Worm (Caenorhabditis elegans) whole organism, young adult: ENCODE measurements around the gene grwd-1.
A peak's percentile ranks its signal among the peaks of the same experiment; 100 is the strongest.

Experiments used
- F22D6.2 ChIP-seq: sonication (generic microtip); optimal IDR thresholded peaks from 2 replicates; lab custom pipeline; 2016; ENCODE audit warnings: mild to moderate bottlenecking, missing genetic modification characterization, missing compliant biosample characterization
- F39B2.1 ChIP-seq: fragments of 200-800 bp; sonication (Bioruptor generic); IDR thresholded peaks from 2 replicates; pipeline ENCODE4 v1.3.6; 2022; ENCODE audit warnings: missing genetic modification reagents, missing genetic modification characterization, missing compliant biosample characterization
- F49E8.2 ChIP-seq: sonication (generic microtip); optimal IDR thresholded peaks from 3 replicates; lab custom pipeline; 2017; ENCODE audit warnings: missing genetic modification characterization, mild to moderate bottlenecking, missing compliant biosample characterization, antibody characterized with exemption, moderate library complexity; ENCODE audit not compliant: insufficient read depth
- F52B5.7 ChIP-seq: sonication (generic microtip); optimal IDR thresholded peaks from 2 replicates; lab custom pipeline; 2016; ENCODE audit warnings: mild to moderate bottlenecking, missing genetic modification characterization, missing compliant biosample characterization
- T26A5.8 ChIP-seq: sonication (generic microtip); optimal IDR thresholded peaks from 2 replicates; lab custom pipeline; 2016; ENCODE audit warnings: missing genetic modification characterization, missing compliant biosample characterization
- Y53F4B.3 ChIP-seq: fragments of 200-800 bp; sonication (Bioruptor generic); IDR thresholded peaks from 2 replicates; pipeline ENCODE4 v1.3.6; 2022; ENCODE audit warnings: missing genetic modification reagents, missing genetic modification characterization, missing compliant biosample characterization
- Y53G8AR.9 ChIP-seq: fragments of 200-800 bp; sonication (Bioruptor generic); conservative IDR thresholded peaks from 2 replicates; pipeline ENCODE4 v1.3.6; 2022; ENCODE audit warnings: missing genetic modification reagents, missing genetic modification characterization, missing compliant biosample characterization
- Y56A3A.18 ChIP-seq: fragments of 200-800 bp; sonication (Bioruptor generic); IDR thresholded peaks from 2 replicates; pipeline ENCODE4 v1.3.6; 2022; ENCODE audit warnings: missing genetic modification reagents, missing genetic modification characterization, missing compliant biosample characterization
- Y79H2A.3 ChIP-seq: fragments of 200-800 bp; sonication (Bioruptor generic); conservative IDR thresholded peaks from 2 replicates; pipeline ENCODE4 v1.3.6; 2022; ENCODE audit warnings: missing genetic modification reagents, missing genetic modification characterization, missing compliant biosample characterization
- aptf-3 ChIP-seq: fragments of 200-800 bp; sonication (Bioruptor generic); IDR thresholded peaks from 2 replicates; pipeline ENCODE4 v1.3.6; 2022; ENCODE audit warnings: missing genetic modification characterization, missing compliant biosample characterization
- atf-7 ChIP-seq: sonication (generic microtip); optimal IDR thresholded peaks from 2 replicates; lab custom pipeline; 2017; ENCODE audit warnings: mild to moderate bottlenecking, missing genetic modification characterization, missing compliant biosample characterization
- athp-1 ChIP-seq: sonication (generic microtip); optimal IDR thresholded peaks from 2 replicates; lab custom pipeline; 2017; ENCODE audit warnings: mild to moderate bottlenecking, missing genetic modification characterization, missing compliant biosample characterization
- ceh-27 ChIP-seq: fragments of 200-800 bp; sonication (Bioruptor generic); optimal IDR thresholded peaks from 2 replicates; lab custom pipeline; 2018; ENCODE audit warnings: mild to moderate bottlenecking, missing genetic modification characterization, moderate library complexity, missing compliant biosample characterization
- dpff-1 ChIP-seq: sonication (generic microtip); optimal IDR thresholded peaks from 2 replicates; lab custom pipeline; 2017; ENCODE audit warnings: mild to moderate bottlenecking, missing genetic modification characterization, missing compliant biosample characterization
- dpl-1 ChIP-seq: fragments of 150-350 bp; optimal IDR thresholded peaks from 2 replicates; lab custom pipeline; 2014; ENCODE audit warnings: missing biosample characterization, missing genetic modification reagents, missing genetic modification characterization
- egrh-3 ChIP-seq: fragments of 200-800 bp; sonication (Bioruptor generic); IDR thresholded peaks from 2 replicates; pipeline ENCODE4 v1.3.6; 2022; ENCODE audit warnings: missing genetic modification reagents, missing genetic modification characterization, missing compliant biosample characterization
- ekl-4 ChIP-seq: fragments of 200-800 bp; sonication (Bioruptor generic); IDR thresholded peaks from 2 replicates; pipeline ENCODE4 v1.3.6; 2022; ENCODE audit warnings: missing genetic modification reagents, missing genetic modification characterization, missing compliant biosample characterization
- ets-4 ChIP-seq: fragments of 200-800 bp; sonication (Bioruptor generic); optimal IDR thresholded peaks from 2 replicates; lab custom pipeline; 2018; ENCODE audit warnings: mild to moderate bottlenecking, missing genetic modification characterization, missing compliant biosample characterization
- gei-17 ChIP-seq: fragments of 200-800 bp; sonication (Bioruptor generic); optimal IDR thresholded peaks from 2 replicates; lab custom pipeline; 2018; ENCODE audit warnings: mild to moderate bottlenecking, missing genetic modification characterization, missing compliant biosample characterization
- lin-26 ChIP-seq: fragments of 200-800 bp; sonication (Bioruptor generic); IDR thresholded peaks from 2 replicates; pipeline ENCODE4 v1.3.6; 2022; ENCODE audit warnings: missing genetic modification reagents, missing genetic modification characterization, missing compliant biosample characterization
- lsl-1 ChIP-seq: fragments of 200-800 bp; sonication (Bioruptor generic); optimal IDR thresholded peaks from 2 replicates; lab custom pipeline; 2018; ENCODE audit warnings: mild to moderate bottlenecking, missing genetic modification characterization, moderate library complexity, missing compliant biosample characterization
- madf-10 ChIP-seq: sonication (generic microtip); optimal IDR thresholded peaks from 2 replicates; lab custom pipeline; 2016; ENCODE audit warnings: mild to moderate bottlenecking, missing genetic modification characterization, missing compliant biosample characterization
- madf-3 ChIP-seq: fragments of 200-800 bp; sonication (Bioruptor generic); IDR thresholded peaks from 2 replicates; pipeline ENCODE4 v1.3.6; 2022; ENCODE audit warnings: missing genetic modification reagents, missing genetic modification characterization, missing compliant biosample characterization
- mel-28 ChIP-seq: sonication (generic microtip); optimal IDR thresholded peaks from 2 replicates; lab custom pipeline; 2016; ENCODE audit warnings: borderline replicate concordance, mild to moderate bottlenecking, missing genetic modification characterization, missing compliant biosample characterization
- mes-4 ChIP-seq: sonication (generic microtip); optimal IDR thresholded peaks from 2 replicates; lab custom pipeline; 2016; ENCODE audit warnings: missing genotype, missing genetic modification characterization, missing compliant biosample characterization
- nhr-120 ChIP-seq: fragments of 200-800 bp; sonication (Bioruptor generic); IDR thresholded peaks from 2 replicates; pipeline ENCODE4 v1.3.6; 2022; ENCODE audit warnings: missing genetic modification characterization, missing compliant biosample characterization
- rec-8 ChIP-seq, 2 experiments: sonication (generic microtip); optimal IDR thresholded peaks; 2 replicates each; lab custom pipeline; 2016; ENCODE audit warnings: mild to moderate bottlenecking in 2 of 2, missing genetic modification characterization in 2 of 2, missing genetic modification reagents in 2 of 2, missing genotype in 2 of 2, missing biosample characterization in 1 of 2, missing compliant biosample characterization in 1 of 2, moderate library complexity in 1 of 2
- repo-1 ChIP-seq: sonication (generic microtip); optimal IDR thresholded peaks from 2 replicates; lab custom pipeline; 2017; ENCODE audit warnings: mild to moderate bottlenecking, missing genetic modification characterization, missing compliant biosample characterization
- snpc-1.3 ChIP-seq: sonication (generic microtip); optimal IDR thresholded peaks from 2 replicates; lab custom pipeline; 2017; ENCODE audit warnings: missing genetic modification characterization, mild to moderate bottlenecking, missing compliant biosample characterization, antibody characterized with exemption, moderate library complexity, missing genotype, missing genetic modification reagents; ENCODE audit not compliant: insufficient read depth
- snpc-4 ChIP-seq, 5 experiments: fragments of 150-350 bp in 1 of 5; sonication (generic microtip) in 4 of 5; optimal IDR thresholded peaks; 2 replicates each; lab custom pipeline; 2014 to 2018; ENCODE audit warnings: missing genetic modification characterization in 5 of 5, missing biosample characterization in 3 of 5, antibody characterized with exemption in 2 of 5, mild to moderate bottlenecking in 2 of 5, missing compliant biosample characterization in 2 of 5, missing genotype in 2 of 5, moderate library complexity in 2 of 5, missing genetic modification reagents in 1 of 5
- somi-1 ChIP-seq: fragments of 200-800 bp; sonication (Bioruptor generic); optimal IDR thresholded peaks from 2 replicates; lab custom pipeline; 2018; ENCODE audit warnings: mild to moderate bottlenecking, missing genetic modification characterization, missing compliant biosample characterization
- unc-130 ChIP-seq: sonication (generic microtip); optimal IDR thresholded peaks from 2 replicates; lab custom pipeline; 2016; ENCODE audit warnings: missing genetic modification reagents, missing genetic modification characterization, missing compliant biosample characterization
- unc-62 ChIP-seq: fragments of 150-350 bp; optimal IDR thresholded peaks from 2 replicates; lab custom pipeline; 2014; ENCODE audit warnings: missing biosample characterization, missing genetic modification reagents, missing genetic modification characterization
- ztf-18 ChIP-seq: sonication (generic microtip); optimal IDR thresholded peaks from 2 replicates; lab custom pipeline; 2016; ENCODE audit warnings: missing genotype, mild to moderate bottlenecking, missing genetic modification characterization, missing compliant biosample characterization
- ztf-3 ChIP-seq: fragments of 200-800 bp; sonication (Bioruptor generic); optimal IDR thresholded peaks from 2 replicates; lab custom pipeline; 2018; ENCODE audit warnings: mild to moderate bottlenecking, missing genetic modification characterization, missing compliant biosample characterization

Gene grwd-1

DNA sequence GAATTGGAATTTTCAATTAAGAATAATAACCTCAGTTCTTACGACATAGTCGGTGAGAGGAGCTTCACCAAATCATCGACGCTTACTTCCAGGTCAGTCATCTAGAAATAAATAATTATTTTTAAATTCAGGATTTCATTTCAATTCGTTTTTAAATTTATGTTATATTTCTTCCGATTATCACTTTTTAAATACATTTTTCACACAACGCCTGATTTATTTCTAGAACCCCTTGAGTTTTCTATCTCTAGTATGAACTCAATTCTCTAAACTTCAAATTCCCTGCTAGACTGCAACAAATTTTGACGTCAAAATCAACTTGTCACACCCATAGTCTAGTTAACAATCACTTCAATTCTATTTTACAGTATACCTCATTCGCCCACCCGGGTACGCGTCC, 3.8 kb upstream of the grwd-1 start, which contains the start of gene Y54H5A.2:
Gene Y54H5A.2 (minus strand): TSS at position 101 of the 400 bp plus-strand sequence.
- no peak for TF ChIP-seq mes-4 (tag; lab: Kevin White, UChicago)

DNA sequence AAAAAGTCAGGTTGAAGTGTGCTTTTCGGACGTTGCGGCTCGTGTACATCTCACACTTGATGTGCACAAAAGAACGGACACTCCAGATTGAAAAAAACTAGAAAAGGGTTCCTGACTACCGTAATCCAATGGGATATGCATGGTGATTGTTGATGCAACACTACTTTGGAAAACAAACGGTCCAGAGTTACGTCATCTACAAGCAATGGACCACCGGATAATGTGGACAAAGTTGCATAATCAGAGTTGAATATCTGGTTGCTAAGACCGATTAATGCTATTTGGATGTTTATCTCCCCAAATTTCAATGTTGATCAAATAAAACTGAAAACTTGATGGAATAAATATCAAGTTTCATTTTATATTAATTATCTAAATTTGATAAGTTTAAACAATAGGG, 3.3 kb upstream of the grwd-1 start:
- no peak for TF ChIP-seq Y53G8AR.9 (GFP tag; lab: Robert Waterston, UW)
- no peak for TF ChIP-seq lin-26 (GFP tag; lab: Robert Waterston, UW)
- TF ChIP-seq Y53F4B.3, result no peak
- TF ChIP-seq ekl-4 (GFP tag; lab: Robert Waterston, UW), result no peak
- no peak for TF ChIP-seq unc-130
- no peak for TF ChIP-seq madf-10 (tag; lab: Kevin White, UChicago)

DNA sequence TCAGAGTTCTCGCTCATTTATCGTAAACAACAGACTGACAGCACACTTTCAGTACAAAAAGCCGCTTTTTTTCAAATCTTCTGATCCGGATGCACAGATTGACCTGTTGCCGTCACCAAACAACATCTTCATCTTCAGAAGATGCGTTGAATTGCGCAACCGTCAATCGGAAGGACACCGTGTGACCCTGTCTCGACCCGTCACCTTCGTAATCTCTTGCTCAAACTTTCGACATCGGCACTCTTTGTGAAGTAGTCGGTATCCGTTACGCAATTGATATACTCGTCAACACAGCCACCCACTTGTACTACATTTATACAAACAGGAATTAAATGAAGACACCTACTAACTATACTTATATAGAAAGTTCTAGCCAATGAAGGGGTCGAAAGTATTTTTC, 2.3 kb upstream of the grwd-1 start:
- TF ChIP-seq unc-62 (GFP tag; lab: Kevin White, UChicago) (peak; percentile 4), ztf-18 (no peak)

DNA sequence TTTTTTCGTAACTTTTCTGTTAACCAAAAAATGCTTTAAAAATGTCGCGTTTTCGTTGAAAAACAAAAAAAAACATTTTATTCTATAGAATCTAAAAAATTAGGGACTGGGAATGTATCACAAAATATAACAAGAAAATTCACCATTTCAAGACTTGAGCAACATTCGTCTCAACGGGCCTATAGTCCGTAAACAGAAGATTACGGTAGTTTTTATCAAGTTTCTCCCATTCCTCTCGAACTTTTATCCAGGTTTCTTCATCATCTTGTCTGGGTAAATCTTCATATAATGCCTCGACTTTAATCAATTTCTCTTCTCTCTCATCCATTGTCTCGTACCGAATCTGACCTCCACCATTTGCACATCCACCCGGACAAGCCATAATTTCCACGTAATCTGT, 2.1 kb downstream of the grwd-1 start:
- no peak for TF ChIP-seq repo-1 (tag; lab: Kevin White, UChicago)
- peak; percentile 2 for TF ChIP-seq lsl-1 (GFP tag; lab: Kevin White, UChicago)
- no peak for TF ChIP-seq dpff-1 (tag; lab: Kevin White, UChicago)
- TF ChIP-seq F52B5.7 (tag; lab: Kevin White, UChicago), result no peak
- TF ChIP-seq F22D6.2 (tag; lab: Kevin White, UChicago), result no peak
- TF ChIP-seq madf-3 (GFP tag; lab: Robert Waterston, UW), result no peak
- TF ChIP-seq atf-7 (tag; lab: Kevin White, UChicago), result no peak
- TF ChIP-seq athp-1, result no peak
- peak; percentile 54; the same call in 1 of the 2 replicates for TF ChIP-seq Y53G8AR.9 (GFP tag; lab: Robert Waterston, UW)
- no peak for TF ChIP-seq rec-8 (tag; optimal IDR thresholded peaks at IDR 0.05; lab: Kevin White, UChicago)
- TF ChIP-seq gei-17 (GFP tag; lab: Kevin White, UChicago), result no peak
- no peak for TF ChIP-seq ceh-27 (GFP tag; lab: Kevin White, UChicago)
- peak; percentile 57 for TF ChIP-seq F49E8.2 (tag; lab: Kevin White, UChicago)
- no peak for TF ChIP-seq T26A5.8 (tag; lab: Kevin White, UChicago)
- TF ChIP-seq Y56A3A.18 (GFP tag; lab: Robert Waterston, UW), result 0 out of 2 replicates have a peak, but pooled peaks have one; percentile 41
- TF ChIP-seq somi-1, result no peak
- TF ChIP-seq Y79H2A.3 (GFP tag; lab: Robert Waterston, UW), result 0 out of 2 replicates have a peak, but pooled peaks have one; percentile 31

DNA sequence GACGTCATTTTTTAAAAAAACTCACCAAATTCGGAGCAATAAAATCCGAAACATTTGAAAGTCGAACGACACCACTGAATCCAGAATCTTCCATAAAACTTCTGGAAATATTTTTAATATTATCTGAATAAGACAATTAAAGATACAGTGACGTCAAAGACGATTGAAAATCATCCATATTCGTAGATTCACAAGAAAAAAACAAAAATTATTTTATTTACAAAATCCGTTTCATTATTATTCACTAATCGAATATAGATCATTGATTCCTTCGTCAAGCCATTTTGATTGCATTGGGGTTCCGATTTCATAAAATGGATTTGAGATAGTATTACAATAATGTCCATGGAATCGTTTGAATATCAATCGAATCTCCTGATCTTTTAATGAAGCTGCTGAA, 5.4 kb downstream of the grwd-1 start, which contains the start of gene oxy-4:
Gene oxy-4 (minus strand): TSS at position 101 of the 400 bp plus-strand sequence.
- TF ChIP-seq ztf-3 (GFP tag; lab: Kevin White, UChicago), result no peak
- no peak for TF ChIP-seq dpl-1 (GFP tag; lab: Kevin White, UChicago)
- TF ChIP-seq nhr-120, result no peak
- TF ChIP-seq F39B2.1, result no peak
- no peak for TF ChIP-seq mes-4 (tag; lab: Kevin White, UChicago)
- no peak for TF ChIP-seq egrh-3 (GFP tag; lab: Robert Waterston, UW)
- TF ChIP-seq snpc-4 (GFP tag; optimal IDR thresholded peaks at IDR 0.05; lab: Kevin White, UChicago), result no peak
- TF ChIP-seq snpc-4 (tag; optimal IDR thresholded peaks at IDR 0.05; lab: Kevin White, UChicago), result no peak
- no peak for TF ChIP-seq aptf-3 (GFP tag; lab: Robert Waterston, UW)
- no peak for TF ChIP-seq snpc-1.3
- TF ChIP-seq gei-17 (GFP tag; lab: Kevin White, UChicago), result no peak
- TF ChIP-seq F22D6.2 (tag; lab: Kevin White, UChicago), result no peak
- no peak for TF ChIP-seq mel-28 (tag; lab: Kevin White, UChicago)
- no peak for TF ChIP-seq ets-4 (GFP tag; lab: Kevin White, UChicago)
- TF ChIP-seq, all 124 proteins: peak for 0
